Worm (Caenorhabditis elegans): Measurements from ENCODE around the gene nkat-1.

nkat-1 gene

DNA sequence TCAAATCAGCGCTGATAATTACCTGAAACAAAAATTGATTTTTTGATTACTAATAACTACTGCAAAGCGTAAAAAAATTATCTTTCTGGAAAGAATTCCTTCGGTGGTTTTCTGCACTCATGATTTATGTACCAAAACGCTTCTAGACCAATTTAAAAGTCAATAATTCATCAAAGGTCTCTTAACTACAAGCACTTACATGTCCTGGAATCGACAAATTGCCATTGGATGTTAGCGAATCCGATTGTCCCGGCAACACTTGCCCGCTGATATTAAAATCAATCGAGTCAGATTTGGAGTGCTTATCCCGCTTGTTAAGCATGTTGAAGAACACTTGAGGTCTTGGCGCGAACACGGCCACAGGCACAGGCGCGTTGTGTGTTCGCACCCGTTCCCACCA, 25.2 kb upstream of the nkat-1 start:
- no peak for TF ChIP-seq nhr-77 (tag; optimal IDR thresholded peaks at IDR 0.05)
- TF ChIP-seq unc-62 (GFP tag; optimal IDR thresholded peaks at IDR 0.05) = no peak
- no peak for TF ChIP-seq pqm-1 (tag; optimal IDR thresholded peaks at IDR 0.05)
- TF ChIP-seq mml-1 (tag; optimal IDR thresholded peaks at IDR 0.05) = no peak
- no peak for TF ChIP-seq fkh-10 (GFP tag; optimal IDR thresholded peaks at IDR 0.05)
- no peak for TF ChIP-seq nhr-11 (tag; optimal IDR thresholded peaks at IDR 0.05)
- TF ChIP-seq skn-1 (tag; optimal IDR thresholded peaks at IDR 0.05) = no peak
- no peak for TF ChIP-seq elt-2 (tag; optimal IDR thresholded peaks at IDR 0.05)
- no peak for TF ChIP-seq ceh-28 (tag; optimal IDR thresholded peaks at IDR 0.05)
- no peak for TF ChIP-seq egl-27 (tag; optimal IDR thresholded peaks at IDR 0.05)

DNA sequence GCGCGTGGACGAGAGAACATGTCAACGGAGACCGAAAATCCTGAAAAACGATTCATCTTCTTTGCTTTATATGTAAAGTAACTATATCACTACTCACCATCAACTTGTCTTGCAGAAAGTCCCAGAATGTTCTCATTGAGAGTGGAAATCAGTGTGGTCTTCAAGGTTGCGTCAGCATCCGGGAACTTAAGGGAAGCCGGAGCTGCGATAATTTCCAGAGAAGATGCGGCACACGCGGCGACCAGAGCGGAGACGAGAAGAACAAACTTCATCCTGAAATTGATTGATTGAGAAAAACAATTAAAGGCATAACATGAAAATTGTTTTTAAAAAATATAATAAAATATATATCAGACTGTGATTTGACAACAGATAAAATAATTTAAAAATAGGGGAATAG, 24.3 kb upstream of the nkat-1 start, which contains the start of gene vha-20:
TSS of gene vha-20 (minus strand) at position 273 of the 400 bp plus-strand sequence.
- TF ChIP-seq nhr-43 (tag; optimal IDR thresholded peaks at IDR 0.05; ENCODE audit: poor library complexity, severe bottlenecking) (peak; percentile 36), jun-1 (tag; optimal IDR thresholded peaks at IDR 0.05) (no peak), mml-1 (tag; optimal IDR thresholded peaks at IDR 0.05) (no peak), ceh-9 (tag; optimal IDR thresholded peaks at IDR 0.05) (no peak), ama-1 (optimal IDR thresholded peaks at IDR 0.05) (peak; percentile 7), elt-2 (tag; optimal IDR thresholded peaks at IDR 0.05) (peak; percentile 1), ceh-82 (tag; optimal IDR thresholded peaks at IDR 0.05) (no peak)

DNA sequence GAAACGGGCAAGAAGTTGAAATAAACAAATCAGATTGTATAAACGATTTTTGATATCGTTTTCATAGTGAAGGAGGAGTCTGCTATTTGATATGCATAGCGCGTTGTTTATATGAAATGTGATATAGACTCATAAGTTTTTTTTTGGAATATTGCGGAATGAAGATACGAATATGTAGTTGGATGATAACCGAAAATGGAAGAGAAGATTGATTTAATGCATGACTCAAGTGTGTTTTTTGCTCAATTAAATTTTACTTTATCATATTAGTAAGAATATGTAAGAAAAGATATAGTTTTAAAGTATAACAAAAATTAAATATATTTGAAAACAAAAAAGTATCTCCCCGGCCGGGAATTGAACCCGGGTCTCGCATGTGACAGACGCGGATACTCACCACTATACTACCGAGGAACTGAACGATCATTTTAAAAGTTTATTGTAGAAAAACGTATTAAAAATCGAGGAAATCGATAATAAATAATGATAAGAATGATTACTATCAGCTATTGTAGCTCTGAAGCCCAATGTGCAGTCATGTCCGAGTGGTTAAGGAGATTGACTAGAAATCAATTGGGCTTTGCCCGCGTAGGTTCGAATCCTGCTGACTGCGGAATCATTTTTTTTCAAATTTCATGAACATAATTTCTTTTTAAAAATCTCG, 21.9 kb upstream of the nkat-1 start, which contains the start of gene lgc-25:
TSS of gene lgc-25 (minus strand) at position 51 of the 664 bp plus-strand sequence.
- TF ChIP-seq mdl-1 (tag; optimal IDR thresholded peaks at IDR 0.05) (no peak), nhr-11 (tag; optimal IDR thresholded peaks at IDR 0.05) (no peak), nhr-43 (tag; optimal IDR thresholded peaks at IDR 0.05; ENCODE audit: poor library complexity, severe bottlenecking) (peak; percentile 29), elt-2 (tag; optimal IDR thresholded peaks at IDR 0.05) (peak; percentile 56), tbx-2 (tag; optimal IDR thresholded peaks at IDR 0.05) (no peak), elt-1 (tag; optimal IDR thresholded peaks at IDR 0.05) (no peak), ceh-28 (tag; optimal IDR thresholded peaks at IDR 0.05) (peak; percentile 47), ceh-16 (tag; optimal IDR thresholded peaks at IDR 0.05) (no peak), nhr-25 (tag; optimal IDR thresholded peaks at IDR 0.05) (no peak), pqm-1 (tag; optimal IDR thresholded peaks at IDR 0.05) (peak; percentile 88)

DNA sequence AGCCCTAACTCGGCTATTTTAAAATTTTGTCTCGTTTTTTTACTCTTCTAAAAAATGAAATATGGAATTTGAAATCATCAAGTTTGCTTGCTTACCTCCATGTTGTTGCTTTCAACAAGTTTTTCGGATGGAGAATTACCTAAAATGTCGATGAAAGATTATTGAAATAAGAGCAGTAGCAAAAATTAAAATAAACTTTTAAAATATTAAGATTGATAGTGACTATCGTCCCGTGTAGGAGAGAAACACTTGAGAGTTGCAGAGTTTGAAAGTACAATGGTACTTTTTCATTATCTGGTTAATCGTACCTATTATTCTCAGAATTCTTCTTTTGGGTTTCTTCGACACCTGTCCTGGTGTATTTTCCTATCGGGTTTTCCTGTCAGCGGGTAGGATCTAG, 17.0 kb upstream of the nkat-1 start, which contains the start of gene ceh-90:
TSS of gene ceh-90 (minus strand) at position 101 of the 400 bp plus-strand sequence.
- TF ChIP-seq nhr-28 (tag; optimal IDR thresholded peaks at IDR 0.05) (no peak), nhr-43 (tag; optimal IDR thresholded peaks at IDR 0.05; ENCODE audit: poor library complexity, severe bottlenecking) (no peak), pha-4 (tag; optimal IDR thresholded peaks at IDR 0.05) (no peak)

DNA sequence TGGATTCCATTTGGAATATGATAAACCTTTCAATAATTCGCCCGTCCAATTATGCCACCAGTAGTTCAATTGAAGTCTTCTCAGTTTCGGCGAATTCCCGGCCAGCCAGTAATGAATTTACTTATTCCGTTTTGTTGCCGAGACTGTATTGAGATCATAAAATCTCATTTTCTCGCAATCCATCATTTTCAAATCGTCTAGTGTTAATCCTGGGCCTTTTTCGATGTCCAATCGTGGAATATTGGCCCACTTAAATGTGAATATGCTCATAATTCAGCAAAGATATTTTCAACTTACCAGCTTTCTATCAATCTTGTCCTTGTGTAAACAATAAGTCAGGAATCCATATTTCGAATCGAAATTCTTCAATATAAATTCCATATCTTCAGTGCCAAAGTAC, 12.7 kb upstream of the nkat-1 start:
- no peak for TF ChIP-seq fkh-10 (GFP tag; optimal IDR thresholded peaks at IDR 0.05)
- no peak for TF ChIP-seq ceh-28 (tag; optimal IDR thresholded peaks at IDR 0.05)
- no peak for TF ChIP-seq tbx-2 (tag; optimal IDR thresholded peaks at IDR 0.05)
- TF ChIP-seq hmg-11 (tag; optimal IDR thresholded peaks at IDR 0.05) = no peak

DNA sequence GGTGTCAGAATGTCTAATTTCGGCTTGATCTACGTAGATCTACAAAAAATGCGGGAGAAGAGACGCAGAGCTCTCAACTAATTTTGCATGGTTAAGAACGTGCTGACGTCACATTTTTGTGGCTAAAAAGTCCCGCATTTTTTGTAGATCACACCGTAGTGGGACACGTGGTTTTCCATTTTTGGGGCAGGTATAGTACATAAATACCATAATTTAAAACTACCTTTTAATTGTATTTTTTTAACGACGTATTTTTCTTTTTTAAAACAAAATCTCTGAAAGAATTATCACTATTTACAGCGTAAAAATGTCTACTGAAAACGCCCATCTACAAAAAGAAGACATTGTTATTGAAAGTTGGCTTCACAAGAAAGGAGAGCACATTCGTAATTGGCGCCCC, 7.5 kb upstream of the nkat-1 start, which contains the start of gene akt-2:
TSS of gene akt-2 (plus strand) at position 301 of the 400 bp plus-strand sequence.
- no peak for TF ChIP-seq ceh-16 (tag; optimal IDR thresholded peaks at IDR 0.05)
- TF ChIP-seq mdl-1 (tag; optimal IDR thresholded peaks at IDR 0.05) = no peak
- TF ChIP-seq egl-27 (tag; optimal IDR thresholded peaks at IDR 0.05) = no peak

DNA sequence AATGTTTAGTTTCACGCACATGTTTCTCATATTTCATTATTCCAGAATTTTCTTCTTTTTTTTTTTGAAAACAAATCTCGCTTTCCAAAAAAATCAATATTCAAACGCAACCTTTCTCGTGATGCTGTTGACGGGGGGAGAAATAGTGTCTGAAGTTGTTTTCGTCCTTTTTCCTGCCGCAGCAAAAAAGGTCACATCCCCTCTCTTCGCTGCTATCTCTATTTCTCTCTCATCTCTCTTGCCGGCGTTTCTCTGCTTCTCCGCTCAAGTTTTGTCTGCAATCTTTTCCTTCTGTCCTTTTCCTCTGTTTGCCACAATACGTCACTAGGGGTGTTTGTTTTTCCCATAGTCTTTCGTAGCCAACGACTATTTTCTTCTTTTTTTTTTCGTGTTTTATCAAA, 6.8 kb upstream of the nkat-1 start:
- no peak for TF ChIP-seq ztf-4 (tag; optimal IDR thresholded peaks at IDR 0.05)
- no peak for TF ChIP-seq aly-2 (tag; optimal IDR thresholded peaks at IDR 0.05)
- peak; percentile 81 for TF ChIP-seq ceh-28 (tag; optimal IDR thresholded peaks at IDR 0.05)
- no peak for TF ChIP-seq nhr-76 (tag; optimal IDR thresholded peaks at IDR 0.05)
- TF ChIP-seq skn-1 (tag; optimal IDR thresholded peaks at IDR 0.05) = peak; percentile 81
- TF ChIP-seq nhr-77 (tag; optimal IDR thresholded peaks at IDR 0.05) = no peak
- TF ChIP-seq ceh-82 (tag; optimal IDR thresholded peaks at IDR 0.05) = no peak
- TF ChIP-seq fos-1 (tag; optimal IDR thresholded peaks at IDR 0.05) = no peak
- no peak for TF ChIP-seq ztf-11 (tag; optimal IDR thresholded peaks at IDR 0.05)
- peak; percentile 47 for TF ChIP-seq tbx-2 (tag; optimal IDR thresholded peaks at IDR 0.05)
- peak; percentile 4 for TF ChIP-seq ama-1 (optimal IDR thresholded peaks at IDR 0.05)
- TF ChIP-seq pha-4 (tag; optimal IDR thresholded peaks at IDR 0.05) = peak; percentile 97
- no peak for TF ChIP-seq zag-1 (tag; optimal IDR thresholded peaks at IDR 0.05)
- no peak for TF ChIP-seq elt-3 (tag; optimal IDR thresholded peaks at IDR 0.05)
- no peak for TF ChIP-seq ceh-16 (tag; optimal IDR thresholded peaks at IDR 0.05)
- peak; percentile 27 for TF ChIP-seq elt-1 (tag; optimal IDR thresholded peaks at IDR 0.05)
- no peak for TF ChIP-seq nhr-67 (tag; optimal IDR thresholded peaks at IDR 0.05)
- peak; percentile 56 for TF ChIP-seq unc-62 (GFP tag; optimal IDR thresholded peaks at IDR 0.05)
- peak; percentile 88 for TF ChIP-seq lin-39 (tag; optimal IDR thresholded peaks at IDR 0.05)
- TF ChIP-seq R02D3.7 (tag; optimal IDR thresholded peaks at IDR 0.05) = no peak
- TF ChIP-seq hmg-11 (tag; optimal IDR thresholded peaks at IDR 0.05) = peak; percentile 78
- no peak for TF ChIP-seq mml-1 (tag; optimal IDR thresholded peaks at IDR 0.05)
- peak; percentile 23 for TF ChIP-seq sea-2 (GFP tag; optimal IDR thresholded peaks at IDR 0.05)
- peak; percentile 43 for TF ChIP-seq nhr-11 (tag; optimal IDR thresholded peaks at IDR 0.05)
- no peak for TF ChIP-seq egl-5 (tag; optimal IDR thresholded peaks at IDR 0.05)
- no peak for TF ChIP-seq ZK546.5 (tag; optimal IDR thresholded peaks at IDR 0.05)
- TF ChIP-seq fkh-10 (GFP tag; optimal IDR thresholded peaks at IDR 0.05) = no peak
- TF ChIP-seq nhr-12 (tag; optimal IDR thresholded peaks at IDR 0.05) = no peak
